Fruit fly (Drosophila melanogaster) whole organism, pupa: ENCODE measurements around the gene CG14323.
A peak's percentile ranks its signal among the peaks of the same experiment; 100 is the strongest.

Experiments used
- CG10348 ChIP-seq: fragments of 200-800 bp; sonication (Bioruptor generic); IDR thresholded peaks from 2 replicates; pipeline ENCODE4 v1.3.6; 2022; ENCODE audit warnings: missing biosample characterization, missing genetic modification characterization
- CG12605 ChIP-seq: fragments of 200-800 bp; sonication (Bioruptor generic); IDR thresholded peaks from 2 replicates; pipeline ENCODE4 v1.3.6; 2022; ENCODE audit warnings: missing biosample characterization, missing genetic modification characterization
- CG13204 ChIP-seq: fragments of 200-800 bp; sonication (Bioruptor generic); optimal IDR thresholded peaks from 2 replicates; lab custom pipeline; 2018; ENCODE audit warnings: missing biosample characterization, mild to moderate bottlenecking, missing genetic modification characterization, moderate library complexity
- CG14655 ChIP-seq: fragments of 200-800 bp; sonication (Bioruptor generic); optimal IDR thresholded peaks from 3 replicates; lab custom pipeline; 2017; ENCODE audit warnings: mild to moderate bottlenecking, missing biosample characterization, missing genetic modification reagents, missing genetic modification characterization
- CG15710 ChIP-seq: fragments of 200-800 bp; sonication (Bioruptor generic); optimal IDR thresholded peaks from 2 replicates; lab custom pipeline; 2018; ENCODE audit warnings: missing biosample characterization, mild to moderate bottlenecking, missing genetic modification characterization, moderate library complexity
- CG17806 ChIP-seq: fragments of 200-800 bp; sonication (Bioruptor generic); optimal IDR thresholded peaks from 2 replicates; lab custom pipeline; 2018; ENCODE audit warnings: missing biosample characterization, mild to moderate bottlenecking, missing genetic modification characterization, moderate library complexity
- CG32121 ChIP-seq: fragments of 200-800 bp; sonication (Bioruptor generic); IDR thresholded peaks from 2 replicates; pipeline ENCODE4 v1.3.6; 2022; ENCODE audit warnings: missing biosample characterization, missing genetic modification characterization
- CG34367 ChIP-seq: fragments of 200-800 bp; sonication (Bioruptor generic); optimal IDR thresholded peaks from 2 replicates; lab custom pipeline; 2018; ENCODE audit warnings: missing biosample characterization, mild to moderate bottlenecking, missing genetic modification characterization
- CG4496 ChIP-seq: fragments of 200-800 bp; sonication (Bioruptor generic); IDR thresholded peaks from 3 replicates; pipeline ENCODE4 v1.3.6; 2022; ENCODE audit warnings: missing biosample characterization, missing genetic modification characterization
- CG8159 ChIP-seq: fragments of 200-800 bp; sonication (Bioruptor generic); optimal IDR thresholded peaks from 3 replicates; lab custom pipeline; 2018; ENCODE audit warnings: missing biosample characterization, mild to moderate bottlenecking, missing genetic modification characterization, moderate library complexity
- CG8301 ChIP-seq: fragments of 200-800 bp; sonication (Bioruptor generic); optimal IDR thresholded peaks from 2 replicates; lab custom pipeline; 2018; ENCODE audit warnings: missing biosample characterization, mild to moderate bottlenecking, missing genetic modification characterization
- CG9948 ChIP-seq: fragments of 200-800 bp; sonication (Bioruptor generic); optimal IDR thresholded peaks from 2 replicates; lab custom pipeline; 2018; ENCODE audit warnings: missing biosample characterization, mild to moderate bottlenecking, missing genetic modification characterization, moderate library complexity
- D1 ChIP-seq: fragments of 200-800 bp; sonication (Bioruptor generic); optimal IDR thresholded peaks from 2 replicates; lab custom pipeline; 2018; ENCODE audit warnings: missing biosample characterization, mild to moderate bottlenecking, missing genetic modification characterization, moderate library complexity
- EcR ChIP-seq: fragments of 200-800 bp; sonication (Bioruptor generic); optimal IDR thresholded peaks from 3 replicates; lab custom pipeline; 2019; ENCODE audit warnings: missing biosample characterization, missing genetic modification characterization, mild to moderate bottlenecking, moderate library complexity, missing genetic modification reagents
- Ets98B ChIP-seq: fragments of 200-800 bp; sonication (Bioruptor generic); IDR thresholded peaks from 2 replicates; pipeline ENCODE4 v1.3.6; 2022; ENCODE audit warnings: missing biosample characterization, missing genetic modification characterization
- Pif1A ChIP-seq: fragments of 200-800 bp; sonication (Bioruptor generic); optimal IDR thresholded peaks from 3 replicates; lab custom pipeline; 2016; ENCODE audit warnings: missing biosample characterization, missing genetic modification characterization
- Pif1B ChIP-seq: fragments of 200-800 bp; sonication (Bioruptor generic); optimal IDR thresholded peaks from 3 replicates; lab custom pipeline; 2016; ENCODE audit warnings: missing biosample characterization, missing genetic modification characterization
- Snoo ChIP-seq: fragments of 200-800 bp; sonication (Bioruptor generic); optimal IDR thresholded peaks from 3 replicates; lab custom pipeline; 2017; ENCODE audit warnings: missing biosample characterization, mild to moderate bottlenecking, missing genetic modification characterization, inconsistent platforms
- fd96Ca ChIP-seq: fragments of 200-800 bp; sonication (Bioruptor generic); IDR thresholded peaks from 3 replicates; pipeline ENCODE4 v1.3.6; 2022; ENCODE audit warnings: missing biosample characterization, missing genetic modification characterization
- gl ChIP-seq: fragments of 200-800 bp; sonication (Bioruptor generic); optimal IDR thresholded peaks from 2 replicates; lab custom pipeline; 2018; ENCODE audit warnings: missing biosample characterization, mild to moderate bottlenecking, missing genetic modification characterization
- rn ChIP-seq: fragments of 200-800 bp; sonication (Bioruptor generic); IDR thresholded peaks from 2 replicates; pipeline ENCODE4 v1.3.6; 2022; ENCODE audit warnings: missing biosample characterization, missing genetic modification characterization

CG14323 gene

dm6 chr3R:17613549-17613948, 8.4 kb downstream of the CG14323 start, which contains the start of gene CG14327:
CG14327 (plus strand) TSS chr3R:17613709.
- peak; percentile 75 for TF ChIP-seq EcR (GFP tag; lab: Kevin White, UChicago)
- no peak for TF ChIP-seq Snoo (tag; lab: Kevin White, UChicago)

dm6 chr3R:17612587-17612986, 9.3 kb downstream of the CG14323 start, which contains the start of gene CG34281:
CG34281 (plus strand) TSS chr3R:17612887.
- TF ChIP-seq CG32121 (no peak), CG8301 (no peak), CG34367 (no peak), D1 (tag; lab: Kevin White, UChicago) (no peak), Pif1B (GFP tag; lab: Kevin White, UChicago) (no peak), CG13204 (GFP tag; lab: Kevin White, UChicago) (no peak), CG4496 (no peak), CG10348 (no peak), CG15710 (tag; lab: Kevin White, UChicago) (no peak), EcR (GFP tag; lab: Kevin White, UChicago) (no peak), CG8159 (tag; lab: Kevin White, UChicago) (no peak), Ets98B (no peak), Snoo (tag; lab: Kevin White, UChicago) (no peak), gl (tag; lab: Kevin White, UChicago) (no peak), fd96Ca (no peak), CG12605 (GFP tag; lab: Robert Waterston, UW) (no peak), Pif1A (GFP tag; lab: Kevin White, UChicago) (no peak), CG9948 (no peak)

- TF ChIP-seq CG15710 (tag; lab: Kevin White, UChicago) (no peak), rn (GFP tag; lab: Robert Waterston, UW) (no peak), Pif1A (GFP tag; lab: Kevin White, UChicago) (no peak), EcR (GFP tag; lab: Kevin White, UChicago) (no peak), CG9948 (no peak), CG8159 (tag; lab: Kevin White, UChicago) (no peak), CG17806 (tag; lab: Kevin White, UChicago) (no peak), Ets98B (no peak), CG32121 (no peak), CG14655 (GFP tag; lab: Kevin White, UChicago) (no peak), CG34367 (no peak), CG4496 (no peak), CG10348 (no peak), CG13204 (GFP tag; lab: Kevin White, UChicago) (no peak), CG8301 (no peak), gl (tag; lab: Kevin White, UChicago) (no peak), D1 (tag; lab: Kevin White, UChicago) (no peak)
These were observed 10.1 kb downstream of the CG14323 start for dm6 chr3R:17611836-17612235.

dm6 chr3R:17611411-17611810, 10.5 kb downstream of the CG14323 start, which contains the start of gene Edg91:
Edg91 (minus strand) TSS chr3R:17611511.
- TF ChIP-seq CG17806 (tag; lab: Kevin White, UChicago), result no peak
- TF ChIP-seq Pif1B (GFP tag; lab: Kevin White, UChicago), result no peak
- TF ChIP-seq gl (tag; lab: Kevin White, UChicago), result no peak
- TF ChIP-seq CG32121, result no peak
- no peak for TF ChIP-seq CG15710 (tag; lab: Kevin White, UChicago)
- TF ChIP-seq CG14655 (GFP tag; lab: Kevin White, UChicago), result no peak
- TF ChIP-seq EcR (GFP tag; lab: Kevin White, UChicago), result no peak
- TF ChIP-seq CG9948, result no peak
- TF ChIP-seq rn (GFP tag; lab: Robert Waterston, UW), result no peak
- TF ChIP-seq CG12605 (GFP tag; lab: Robert Waterston, UW), result no peak
- TF ChIP-seq D1 (tag; lab: Kevin White, UChicago), result no peak
- no peak for TF ChIP-seq CG8301
- no peak for TF ChIP-seq CG13204 (GFP tag; lab: Kevin White, UChicago)

- no peak for TF ChIP-seq CG13204 (GFP tag; lab: Kevin White, UChicago)
- no peak for TF ChIP-seq CG8159 (tag; lab: Kevin White, UChicago)
- TF ChIP-seq CG15710 (tag; lab: Kevin White, UChicago), result no peak
- TF ChIP-seq Pif1A (GFP tag; lab: Kevin White, UChicago), result no peak
- TF ChIP-seq rn (GFP tag; lab: Robert Waterston, UW), result no peak
- no peak for TF ChIP-seq CG14655 (GFP tag; lab: Kevin White, UChicago)
- no peak for TF ChIP-seq Ets98B
- TF ChIP-seq CG17806 (tag; lab: Kevin White, UChicago), result no peak
- TF ChIP-seq CG12605 (GFP tag; lab: Robert Waterston, UW), result no peak
These were observed 12.9 kb downstream of the CG14323 start, which contains the start of gene CG14329 for dm6 chr3R:17609059-17609458. CG14329 (plus strand) TSS chr3R:17609359.

dm6 chr3R:17605872-17606271, 16.0 kb downstream of the CG14323 start, which contains the start of gene sll:
sll (plus strand) TSS chr3R:17606106.
- no peak for TF ChIP-seq CG8301
- TF ChIP-seq rn (GFP tag; lab: Robert Waterston, UW), result no peak
- peak; percentile 9; the same call in 1 of the 3 replicates for TF ChIP-seq CG4496
